Worm (Caenorhabditis elegans) whole organism, late embryonic: ENCODE data around the gene daf-3.

ENCODE experiments used
- C08G9.2 ChIP-seq: sonication (generic microtip); optimal IDR thresholded peaks from 2 replicates; lab custom pipeline; 2016; ENCODE audit warnings: mild to moderate bottlenecking, missing genetic modification characterization, moderate library complexity, missing compliant biosample characterization
- F13H6.1 ChIP-seq: sonication (generic microtip); optimal IDR thresholded peaks from 2 replicates; lab custom pipeline; 2016; ENCODE audit warnings: missing genetic modification characterization, missing compliant biosample characterization
- K02D7.2 ChIP-seq: sonication (generic microtip); optimal IDR thresholded peaks from 2 replicates; lab custom pipeline; 2017; ENCODE audit warnings: mild to moderate bottlenecking, missing genetic modification characterization, missing compliant biosample characterization
- K09A11.1 ChIP-seq: sonication (generic microtip); optimal IDR thresholded peaks from 2 replicates; lab custom pipeline; 2017; ENCODE audit warnings: antibody characterized with exemption, mild to moderate bottlenecking, missing genetic modification characterization, missing compliant biosample characterization; ENCODE audit not compliant: insufficient read depth
- ama-1 ChIP-seq: fragments of 150-350 bp; optimal IDR thresholded peaks from 2 replicates; lab custom pipeline; 2014
- ceh-18 ChIP-seq: sonication (generic microtip); optimal IDR thresholded peaks from 2 replicates; lab custom pipeline; 2016; ENCODE audit warnings: missing genetic modification characterization, missing compliant biosample characterization
- ceh-19 ChIP-seq: fragments of 200-800 bp; sonication (Bioruptor generic); optimal IDR thresholded peaks from 2 replicates; lab custom pipeline; 2018; ENCODE audit warnings: mild to moderate bottlenecking, missing genetic modification characterization, missing compliant biosample characterization
- ceh-22 ChIP-seq: sonication (generic microtip); optimal IDR thresholded peaks from 2 replicates; lab custom pipeline; 2017; ENCODE audit warnings: missing biosample characterization, missing genetic modification characterization
- ceh-24 ChIP-seq: sonication (generic microtip); optimal IDR thresholded peaks from 2 replicates; lab custom pipeline; 2016; ENCODE audit warnings: mild to moderate bottlenecking, missing genetic modification characterization, missing compliant biosample characterization
- ceh-30 ChIP-seq: fragments of 150-350 bp; optimal IDR thresholded peaks from 2 replicates; lab custom pipeline; 2014; ENCODE audit warnings: missing biosample characterization, missing genetic modification characterization
- ceh-48 ChIP-seq: sonication (generic microtip); optimal IDR thresholded peaks from 2 replicates; lab custom pipeline; 2016; ENCODE audit warnings: missing genetic modification characterization, inconsistent platforms, missing compliant biosample characterization
- ceh-9 ChIP-seq: sonication (generic microtip); optimal IDR thresholded peaks from 2 replicates; lab custom pipeline; 2016; ENCODE audit warnings: mild to moderate bottlenecking, missing genetic modification characterization, inconsistent platforms, missing compliant biosample characterization
- che-1 ChIP-seq: sonication (generic microtip); optimal IDR thresholded peaks from 2 replicates; lab custom pipeline; 2016; ENCODE audit warnings: mild to moderate bottlenecking, missing genetic modification characterization, missing compliant biosample characterization
- dmd-4 ChIP-seq: sonication (generic microtip); optimal IDR thresholded peaks from 2 replicates; lab custom pipeline; 2016; ENCODE audit warnings: borderline replicate concordance, missing genetic modification characterization, missing compliant biosample characterization
- dve-1 ChIP-seq: sonication (generic microtip); optimal IDR thresholded peaks from 2 replicates; lab custom pipeline; 2017; ENCODE audit warnings: antibody characterized with exemption, mild to moderate bottlenecking, missing genetic modification characterization, missing compliant biosample characterization
- elt-2 ChIP-seq: sonication (generic microtip); optimal IDR thresholded peaks from 2 replicates; lab custom pipeline; 2016; ENCODE audit warnings: missing genetic modification reagents, missing genetic modification characterization, missing compliant biosample characterization
- ets-4 ChIP-seq: sonication (generic microtip); optimal IDR thresholded peaks from 2 replicates; lab custom pipeline; 2016; ENCODE audit warnings: missing genetic modification characterization, missing compliant biosample characterization
- eyg-1 ChIP-seq: sonication (generic microtip); optimal IDR thresholded peaks from 2 replicates; lab custom pipeline; 2016; ENCODE audit warnings: missing genotype, missing genetic modification characterization, missing compliant biosample characterization
- fkh-10 ChIP-seq: fragments of 150-350 bp; optimal IDR thresholded peaks from 2 replicates; lab custom pipeline; 2014; ENCODE audit warnings: missing biosample characterization, missing genetic modification reagents, missing genetic modification characterization
- fkh-6 ChIP-seq: sonication (generic microtip); optimal IDR thresholded peaks from 2 replicates; lab custom pipeline; 2016; ENCODE audit warnings: missing genetic modification characterization, missing compliant biosample characterization
- gmeb-2 ChIP-seq: sonication (generic microtip); optimal IDR thresholded peaks from 2 replicates; lab custom pipeline; 2016; ENCODE audit warnings: missing genetic modification characterization, inconsistent platforms, missing compliant biosample characterization
- hlh-13 ChIP-seq: fragments of 200-800 bp; sonication (Bioruptor generic); optimal IDR thresholded peaks from 2 replicates; lab custom pipeline; 2018; ENCODE audit warnings: mild to moderate bottlenecking, missing genetic modification characterization, missing compliant biosample characterization
- hlh-6 ChIP-seq: sonication (generic microtip); optimal IDR thresholded peaks from 2 replicates; lab custom pipeline; 2016; ENCODE audit warnings: missing genotype, missing genetic modification characterization, missing compliant biosample characterization
- lim-6 ChIP-seq: sonication (generic microtip); optimal IDR thresholded peaks from 2 replicates; lab custom pipeline; 2016; ENCODE audit warnings: missing genetic modification characterization, missing compliant biosample characterization
- lin-11 ChIP-seq: fragments of 200-800 bp; sonication (Bioruptor generic); optimal IDR thresholded peaks from 2 replicates; lab custom pipeline; 2018; ENCODE audit warnings: mild to moderate bottlenecking, missing genetic modification characterization, missing compliant biosample characterization
- madf-2 ChIP-seq: sonication (generic microtip); optimal IDR thresholded peaks from 2 replicates; lab custom pipeline; 2017; ENCODE audit warnings: missing genetic modification characterization, missing compliant biosample characterization
- mec-3 ChIP-seq: sonication (generic microtip); optimal IDR thresholded peaks from 2 replicates; lab custom pipeline; 2016; ENCODE audit warnings: borderline replicate concordance, missing genetic modification characterization, missing compliant biosample characterization
- nfya-1 ChIP-seq: sonication (generic microtip); optimal IDR thresholded peaks from 2 replicates; lab custom pipeline; 2017; ENCODE audit warnings: missing genetic modification characterization, mild to moderate bottlenecking, missing compliant biosample characterization, antibody characterized with exemption, moderate library complexity
- nhr-11 ChIP-seq: fragments of 150-350 bp; optimal IDR thresholded peaks from 2 replicates; lab custom pipeline; 2014; ENCODE audit warnings: missing biosample characterization, missing genetic modification characterization
- npax-4 ChIP-seq: sonication (generic microtip); optimal IDR thresholded peaks from 2 replicates; lab custom pipeline; 2016; ENCODE audit warnings: missing genetic modification characterization, missing compliant biosample characterization
- pat-9 ChIP-seq: fragments of 200-800 bp; sonication (Bioruptor generic); optimal IDR thresholded peaks from 2 replicates; lab custom pipeline; 2018; ENCODE audit warnings: mild to moderate bottlenecking, missing genetic modification characterization, moderate library complexity, missing compliant biosample characterization
- pha-2 ChIP-seq: sonication (generic microtip); optimal IDR thresholded peaks from 2 replicates; lab custom pipeline; 2017; ENCODE audit warnings: mild to moderate bottlenecking, missing genetic modification characterization, missing compliant biosample characterization
- pha-4 ChIP-seq: fragments of 150-350 bp; optimal IDR thresholded peaks from 2 replicates; lab custom pipeline; 2018; ENCODE audit warnings: missing biosample characterization, missing genetic modification reagents, missing genetic modification characterization
- pqm-1 ChIP-seq: sonication (generic microtip); optimal IDR thresholded peaks from 2 replicates; lab custom pipeline; 2016; ENCODE audit warnings: missing genetic modification characterization, missing compliant biosample characterization
- ref-2 ChIP-seq: sonication (generic microtip); optimal IDR thresholded peaks from 2 replicates; lab custom pipeline; 2016; ENCODE audit warnings: missing genetic modification characterization, missing compliant biosample characterization
- rnt-1 ChIP-seq: sonication (generic microtip); optimal IDR thresholded peaks from 2 replicates; lab custom pipeline; 2016; ENCODE audit warnings: missing genetic modification characterization, missing compliant biosample characterization
- sdc-2 ChIP-seq: sonication (generic microtip); optimal IDR thresholded peaks from 2 replicates; lab custom pipeline; 2016; ENCODE audit warnings: missing genotype, missing genetic modification characterization, missing compliant biosample characterization
- sox-4 ChIP-seq: sonication (generic microtip); optimal IDR thresholded peaks from 2 replicates; lab custom pipeline; 2017; ENCODE audit warnings: mild to moderate bottlenecking, missing genetic modification characterization, inconsistent platforms, missing compliant biosample characterization
- syd-9 ChIP-seq: sonication (generic microtip); optimal IDR thresholded peaks from 2 replicates; lab custom pipeline; 2016; ENCODE audit warnings: mild to moderate bottlenecking, missing genetic modification characterization, moderate library complexity, missing compliant biosample characterization
- tbx-2 ChIP-seq: sonication (generic microtip); optimal IDR thresholded peaks from 2 replicates; lab custom pipeline; 2016; ENCODE audit warnings: missing genetic modification characterization, missing compliant biosample characterization
- tbx-7 ChIP-seq: sonication (generic microtip); optimal IDR thresholded peaks from 2 replicates; lab custom pipeline; 2016; ENCODE audit warnings: missing genotype, missing genetic modification characterization, missing compliant biosample characterization
- unc-3 ChIP-seq, 2 experiments: fragments of 200-800 bp in 1 of 2; sonication (Bioruptor generic) in 1 of 2; sonication (generic microtip) in 1 of 2; conservative IDR thresholded peaks in 1 of 2; optimal IDR thresholded peaks in 1 of 2; 2 replicates each; pipeline versions ENCODE4 v1.3.6 to Lab custom; 2016 to 2022; ENCODE audit warnings: missing compliant biosample characterization in 2 of 2, missing genetic modification characterization in 2 of 2, missing genetic modification reagents in 1 of 2
- unc-55 ChIP-seq: sonication (generic microtip); optimal IDR thresholded peaks from 2 replicates; lab custom pipeline; 2017; ENCODE audit warnings: missing biosample characterization, missing genetic modification reagents, missing genetic modification characterization
- unc-86 ChIP-seq: sonication (generic microtip); optimal IDR thresholded peaks from 2 replicates; lab custom pipeline; 2016; ENCODE audit warnings: missing genetic modification characterization, missing compliant biosample characterization
- zip-5 ChIP-seq: sonication (generic microtip); optimal IDR thresholded peaks from 2 replicates; lab custom pipeline; 2016; ENCODE audit warnings: missing genetic modification characterization, missing compliant biosample characterization
- ztf-16 ChIP-seq: sonication (generic microtip); optimal IDR thresholded peaks from 2 replicates; lab custom pipeline; 2017; ENCODE audit warnings: missing genetic modification characterization, missing compliant biosample characterization

Gene daf-3

DNA sequence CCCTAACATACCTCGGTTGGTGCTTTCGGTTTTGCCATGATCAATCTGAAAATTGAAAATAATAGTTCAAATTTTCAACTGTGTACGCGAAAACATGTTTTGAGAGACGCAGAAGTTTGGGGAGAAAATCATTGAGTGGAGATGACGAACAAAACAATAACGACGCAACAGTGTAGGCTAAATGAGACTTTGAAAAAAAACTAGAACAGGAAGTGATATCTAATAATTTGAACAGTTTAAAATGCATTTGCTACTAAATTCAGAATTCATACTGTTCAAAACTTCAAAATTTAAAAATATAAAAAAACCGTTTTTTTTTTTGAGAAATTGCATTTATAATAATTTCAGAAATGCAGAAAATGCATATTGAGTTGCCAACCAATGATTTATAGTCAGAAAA is 12.2 kb downstream of the daf-3 start, which contains the start of gene F25E2.3:
Gene F25E2.3 (minus strand): TSS at position 101 of the 400 bp plus-strand sequence.
- TF ChIP-seq tbx-7: no peak
- TF ChIP-seq mec-3 (tag; lab: Kevin White, UChicago): no peak
- no peak for TF ChIP-seq eyg-1 (tag; lab: Kevin White, UChicago)
- TF ChIP-seq K09A11.1 (tag; lab: Kevin White, UChicago): no peak
- no peak for TF ChIP-seq pat-9 (tag; lab: Kevin White, UChicago)

DNA sequence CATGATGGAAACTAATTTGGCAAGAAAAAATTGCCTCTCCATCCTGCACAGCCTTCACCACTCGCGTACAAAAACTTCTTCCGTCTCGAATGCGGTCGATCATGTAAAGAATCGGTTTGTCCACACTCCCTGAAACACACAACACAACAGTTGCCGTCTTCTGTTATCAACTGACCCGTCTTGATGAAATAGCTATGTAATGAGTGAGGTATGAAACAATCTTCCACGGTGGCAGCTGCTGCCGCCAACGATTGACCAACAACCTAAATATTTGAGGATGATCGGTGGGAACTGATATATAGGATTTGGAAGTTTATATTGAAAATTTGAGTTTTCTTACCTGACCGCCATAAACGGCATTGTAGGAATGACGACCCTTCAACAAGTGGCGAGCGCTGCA is 13.0 kb downstream of the daf-3 start:
- TF ChIP-seq unc-55 (GFP tag; lab: Kevin White, UChicago) (peak; percentile 7), K09A11.1 (tag; lab: Kevin White, UChicago) (no peak)

ce11 chrX:810694-811093 is 14.6 kb downstream of the daf-3 start, which contains the start of gene F25E2.2:
F25E2.2 (minus strand) TSS chrX:810794.
- TF ChIP-seq gmeb-2 (no peak), rnt-1 (tag; lab: Kevin White, UChicago) (no peak), ceh-18 (tag; lab: Kevin White, UChicago) (no peak), fkh-6 (tag; lab: Kevin White, UChicago) (no peak), ztf-16 (no peak), ceh-48 (tag; lab: Kevin White, UChicago) (no peak), ceh-30 (tag; lab: Kevin White, UChicago) (no peak), che-1 (no peak), nfya-1 (no peak), ceh-22 (tag; lab: Kevin White, UChicago) (no peak)

DNA sequence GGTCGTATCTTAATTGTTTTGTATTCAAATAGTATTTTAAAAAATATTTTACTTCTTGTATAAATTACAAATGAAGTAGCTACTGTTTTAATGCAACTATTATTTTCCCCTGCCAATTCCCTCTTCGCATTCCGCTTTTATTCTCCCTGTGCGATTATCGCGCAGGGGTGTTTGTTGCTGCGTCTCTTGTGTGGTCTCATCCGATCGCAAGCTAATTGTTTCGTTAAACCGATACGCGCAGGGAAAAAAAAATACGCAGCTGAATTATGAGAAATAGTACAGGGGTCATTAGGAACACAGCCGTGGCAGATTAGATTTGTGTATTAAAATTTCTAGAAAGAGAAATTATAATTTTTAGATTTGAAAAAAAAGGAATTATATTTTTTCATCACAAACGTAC is 18.8 kb downstream of the daf-3 start:
- TF ChIP-seq dve-1 (tag; lab: Kevin White, UChicago): peak; percentile 96
- no peak for TF ChIP-seq ama-1 (lab: Kevin White, UChicago)
- TF ChIP-seq pha-4 (tag; lab: Kevin White, UChicago): no peak
- no peak for TF ChIP-seq hlh-6 (tag; lab: Kevin White, UChicago)
- peak; percentile 95 for TF ChIP-seq rnt-1 (tag; lab: Kevin White, UChicago)
- TF ChIP-seq ztf-16: peak; percentile 86
- TF ChIP-seq K02D7.2: peak; percentile 17
- peak; percentile 41 for TF ChIP-seq gmeb-2
- peak; percentile 64 for TF ChIP-seq pha-2 (tag; lab: Kevin White, UChicago)
- peak; percentile 96 for TF ChIP-seq ref-2
- peak; percentile 57 for TF ChIP-seq dmd-4 (tag; lab: Kevin White, UChicago)
- no peak for TF ChIP-seq nhr-11 (tag; lab: Kevin White, UChicago)
- peak; percentile 66 for TF ChIP-seq ets-4
- TF ChIP-seq zip-5 (tag; lab: Kevin White, UChicago): peak; percentile 34
- peak; percentile 79 for TF ChIP-seq pqm-1
- peak; percentile 92 for TF ChIP-seq unc-86 (tag; lab: Kevin White, UChicago)
- TF ChIP-seq lim-6 (tag; lab: Kevin White, UChicago): no peak
- TF ChIP-seq unc-3 (GFP tag; conservative IDR thresholded peaks at IDR 0.05; lab: Robert Waterston, UW): peak; percentile 66
- TF ChIP-seq unc-3 (tag; optimal IDR thresholded peaks at IDR 0.05; lab: Kevin White, UChicago): peak; percentile 74
- TF ChIP-seq syd-9 (tag; lab: Kevin White, UChicago): peak; percentile 80
- peak; percentile 8 for TF ChIP-seq lin-11
- peak; percentile 100 for TF ChIP-seq sdc-2
- TF ChIP-seq ceh-24 (tag; lab: Kevin White, UChicago): no peak
- TF ChIP-seq tbx-2 (tag; lab: Kevin White, UChicago): peak; percentile 95
- peak; percentile 46 for TF ChIP-seq madf-2 (tag; lab: Kevin White, UChicago)
- TF ChIP-seq npax-4 (tag; lab: Kevin White, UChicago): no peak
- peak; percentile 26 for TF ChIP-seq fkh-10 (GFP tag; lab: Kevin White, UChicago)
- TF ChIP-seq ceh-9 (tag; lab: Kevin White, UChicago): no peak
- peak; percentile 75 for TF ChIP-seq ceh-48 (tag; lab: Kevin White, UChicago)
- TF ChIP-seq unc-55 (GFP tag; lab: Kevin White, UChicago): peak; percentile 55
- TF ChIP-seq hlh-13 (GFP tag; lab: Kevin White, UChicago): peak; percentile 37
- no peak for TF ChIP-seq che-1
- peak; percentile 49 for TF ChIP-seq sox-4 (tag; lab: Kevin White, UChicago)
- peak; percentile 78 for TF ChIP-seq ceh-19 (GFP tag; lab: Kevin White, UChicago)
- peak; percentile 47 for TF ChIP-seq F13H6.1
- TF ChIP-seq C08G9.2 (tag; lab: Kevin White, UChicago): peak; percentile 57
- peak; percentile 54 for TF ChIP-seq tbx-7
- TF ChIP-seq elt-2 (tag; lab: Kevin White, UChicago): peak; percentile 87
